Worm (Caenorhabditis elegans): ENCODE data around the gene gly-6.

DNA sequence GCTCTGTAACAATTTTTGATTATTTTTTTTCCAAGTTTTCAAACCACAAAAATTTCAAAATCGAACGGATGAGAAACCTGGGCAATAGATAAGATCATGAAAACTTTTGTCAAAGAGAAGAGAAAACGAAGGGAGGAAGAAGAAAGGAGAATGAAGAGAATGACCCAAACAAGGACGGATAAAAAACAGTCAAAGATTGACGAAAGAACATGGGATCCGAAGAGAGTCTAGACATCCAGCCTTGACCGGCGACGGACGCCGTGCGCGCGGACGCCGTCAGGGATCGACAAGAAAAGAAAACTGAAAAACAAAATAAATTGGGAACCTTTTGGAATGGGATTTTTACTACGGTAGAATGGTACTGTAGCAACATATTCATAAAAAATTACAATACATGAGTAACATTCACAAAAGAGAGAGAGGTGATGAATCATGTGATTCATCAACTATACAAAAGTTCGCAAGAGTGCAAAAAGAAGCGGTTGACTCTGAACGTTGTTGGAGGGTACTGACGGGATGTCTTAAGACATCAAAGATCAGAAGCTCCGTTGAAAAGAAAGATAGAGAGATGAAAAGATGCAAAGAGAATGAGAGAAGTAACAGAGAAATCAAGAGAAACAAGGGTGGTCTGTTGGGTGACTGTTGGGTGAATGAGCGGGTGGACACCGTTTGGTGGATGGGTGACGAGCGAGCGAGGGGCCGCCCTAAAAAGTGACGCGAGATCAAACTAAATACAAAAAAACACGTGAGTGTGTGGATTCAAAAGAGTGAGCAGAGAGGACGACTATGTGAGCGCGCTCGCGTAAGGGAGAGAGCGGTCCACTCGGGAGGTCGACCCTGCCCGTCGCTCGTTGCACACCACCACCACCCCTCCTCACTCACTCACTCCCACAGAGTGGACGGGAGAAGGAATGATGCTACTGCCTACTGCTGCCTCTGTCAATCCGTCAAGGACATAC, 50.5 kb downstream of the gly-6 start, which contains the start of gene sup-26:
- TF ChIP-seq sox-4 (tag; optimal IDR thresholded peaks at IDR 0.05) (peak; percentile 0), unc-98 (GFP tag; IDR thresholded peaks at IDR 0.05) (no peak), egl-13 (tag; optimal IDR thresholded peaks at IDR 0.05) (no peak), fkh-10 (GFP tag; optimal IDR thresholded peaks at IDR 0.05) (no peak), nhr-84 (tag; optimal IDR thresholded peaks at IDR 0.05) (no peak)
